Fruit fly (Drosophila melanogaster) S2 (cell line): Measurements from ENCODE around the gene Ptp10D.

ENCODE experiments used
- CG8478 ChIP-seq: fragments of >200 bp; optimal IDR thresholded peaks from 2 replicates; lab custom pipeline; 2018
- CTCF ChIP-seq, 2 experiments: fragments of >200 bp; optimal IDR thresholded peaks; 2 replicates each; lab custom pipeline; 2018

DNA sequence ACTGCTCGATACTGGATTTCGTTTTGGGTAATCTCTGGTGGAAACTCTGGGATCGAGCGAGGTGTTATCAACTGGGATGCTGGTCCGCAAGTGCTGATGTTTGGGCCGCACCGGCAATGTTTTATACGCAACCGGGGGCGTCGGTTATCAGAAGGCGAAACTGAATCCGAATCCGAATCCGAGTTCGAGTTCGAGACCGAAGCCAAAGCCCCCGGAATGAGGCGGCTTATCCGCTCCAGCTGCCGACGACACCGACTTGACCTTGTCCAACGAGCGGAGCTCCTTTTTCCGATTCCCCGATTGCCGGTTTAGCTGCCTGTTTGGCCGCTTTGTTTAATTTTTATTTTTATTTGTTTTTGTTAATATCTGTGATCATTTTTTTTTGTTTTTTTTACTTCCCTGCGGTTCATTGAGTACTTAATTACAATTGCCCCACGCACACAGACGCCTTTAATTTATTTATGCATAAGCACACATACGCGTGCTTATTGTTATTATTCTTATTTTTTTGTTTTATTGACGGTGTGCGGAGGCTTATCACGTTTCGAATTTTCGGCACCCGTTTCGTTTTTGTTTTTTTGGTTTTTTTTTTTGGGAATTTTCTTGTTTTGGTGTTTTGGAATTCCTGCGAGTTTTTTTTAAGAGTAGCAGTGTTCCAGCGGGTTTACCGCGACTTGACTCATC is 83.3 kb downstream of the Ptp10D start, which contains the start of gene CG2444:
- TF ChIP-seq CG8478 (lab: Kevin White, UChicago) (no peak), CTCF (optimal IDR thresholded peaks at IDR 0.05; lab: Kevin White, UChicago) (no peak)
